Fruit fly (Drosophila melanogaster): ENCODE measurements around the gene CG42367.

CG42367 gene

dm6 chr2L:9890576-9890975 lies 39.8 kb upstream of the CG42367 start, which contains the start of the genes CG34183 and CG4537 (continued):
- TF ChIP-seq CG42726 (GFP tag; IDR thresholded peaks at IDR 0.05; ENCODE audit: partially characterized antibody), result peak; percentile 93
- no peak for TF ChIP-seq nau (GFP tag; optimal IDR thresholded peaks at IDR 0.05)
- no peak for TF ChIP-seq Gug (GFP tag; IDR thresholded peaks at IDR 0.05)
- peak; percentile 67 for TF ChIP-seq YL-1 (GFP tag; optimal IDR thresholded peaks at IDR 0.05)
- TF ChIP-seq amos (GFP tag; IDR thresholded peaks at IDR 0.05; ENCODE audit: partially characterized antibody), result peak; percentile 93
- TF ChIP-seq CG7963 (GFP tag; IDR thresholded peaks at IDR 0.05; ENCODE audit: partially characterized antibody), result peak; percentile 89
- TF ChIP-seq zen2 (GFP tag; IDR thresholded peaks at IDR 0.05; ENCODE audit: partially characterized antibody), result peak; percentile 93
- TF ChIP-seq tio (GFP tag; optimal IDR thresholded peaks at IDR 0.05), result no peak
- no peak for TF ChIP-seq crol (GFP tag; IDR thresholded peaks at IDR 0.05)
- no peak for TF ChIP-seq CG11398 (GFP tag; optimal IDR thresholded peaks at IDR 0.05)
- no peak for TF ChIP-seq Lim3 (GFP tag; IDR thresholded peaks at IDR 0.05)
- TF ChIP-seq CG17186 (GFP tag; optimal IDR thresholded peaks at IDR 0.05), result peak; percentile 0
- peak; percentile 13; the same call in 1 of the 3 replicates for TF ChIP-seq ci (GFP tag; IDR thresholded peaks at IDR 0.05)
- no peak for TF ChIP-seq pros (GFP tag; optimal IDR thresholded peaks at IDR 0.05)
- peak; percentile 68 for TF ChIP-seq E2f2 (GFP tag; IDR thresholded peaks at IDR 0.05)
- TF ChIP-seq Oaz (GFP tag; IDR thresholded peaks at IDR 0.05), result no peak
- no peak for TF ChIP-seq gsb-n (tag; optimal IDR thresholded peaks at IDR 0.05)
- no peak for TF ChIP-seq Side (GFP tag; optimal IDR thresholded peaks at IDR 0.05)
- TF ChIP-seq CG12104 (GFP tag; optimal IDR thresholded peaks at IDR 0.05), result no peak
- peak; percentile 85 for TF ChIP-seq knrl (GFP tag; IDR thresholded peaks at IDR 0.05; ENCODE audit: partially characterized antibody)
- peak; percentile 97 for TF ChIP-seq Dref (GFP tag; IDR thresholded peaks at IDR 0.05)
- TF ChIP-seq CG13287 (GFP tag; IDR thresholded peaks at IDR 0.05; ENCODE audit: partially characterized antibody), result peak; percentile 96
- TF ChIP-seq so (GFP tag; IDR thresholded peaks at IDR 0.05), result no peak
- peak; percentile 2 for TF ChIP-seq NC2β (GFP tag; optimal IDR thresholded peaks at IDR 0.05)
- TF ChIP-seq vnd (GFP tag; IDR thresholded peaks at IDR 0.05; ENCODE audit: partially characterized antibody), result peak; percentile 85
- no peak for TF ChIP-seq CG15073 (GFP tag; optimal IDR thresholded peaks at IDR 0.05)
- no peak for TF ChIP-seq fu2 (GFP tag; optimal IDR thresholded peaks at IDR 0.05)
- peak; percentile 94 for TF ChIP-seq chinmo (GFP tag; IDR thresholded peaks at IDR 0.05; ENCODE audit: partially characterized antibody)
- TF ChIP-seq D19A (tag; optimal IDR thresholded peaks at IDR 0.05), result no peak
- peak; percentile 90 for TF ChIP-seq HLH4C (GFP tag; IDR thresholded peaks at IDR 0.05; ENCODE audit: partially characterized antibody)
- no peak for TF ChIP-seq B-H2 (GFP tag; optimal IDR thresholded peaks at IDR 0.05)
- no peak for TF ChIP-seq CG12744 (GFP tag; optimal IDR thresholded peaks at IDR 0.05)
- no peak for TF ChIP-seq onecut (GFP tag; IDR thresholded peaks at IDR 0.05)
- peak; percentile 94 for TF ChIP-seq bbx (GFP tag; IDR thresholded peaks at IDR 0.05; ENCODE audit: partially characterized antibody)
- no peak for TF ChIP-seq CTCF (GFP tag; optimal IDR thresholded peaks at IDR 0.05)
- TF ChIP-seq CG1603 (tag; optimal IDR thresholded peaks at IDR 0.05), result peak; percentile 44
- TF ChIP-seq hth (optimal IDR thresholded peaks at IDR 0.05), result no peak
- TF ChIP-seq tna (GFP tag; IDR thresholded peaks at IDR 0.05; ENCODE audit: partially characterized antibody), result peak; percentile 81
- TF ChIP-seq pb (GFP tag; optimal IDR thresholded peaks at IDR 0.05), result no peak
- TF ChIP-seq insv (GFP tag; optimal IDR thresholded peaks at IDR 0.05), result no peak
- TF ChIP-seq Kr (GFP tag; optimal IDR thresholded peaks at IDR 0.05), result no peak
- no peak for TF ChIP-seq lola (GFP tag; optimal IDR thresholded peaks at IDR 0.05)
- TF ChIP-seq CG17328 (GFP tag; IDR thresholded peaks at IDR 0.05), result 0 out of 2 replicates have a peak, but pooled peaks have one; percentile 18
- no peak for TF ChIP-seq Six4 (GFP tag; optimal IDR thresholded peaks at IDR 0.05)
- TF ChIP-seq unc-4 (GFP tag; IDR thresholded peaks at IDR 0.05; ENCODE audit: partially characterized antibody), result peak; percentile 92
- TF ChIP-seq CG2129 (GFP tag; IDR thresholded peaks at IDR 0.05; ENCODE audit: partially characterized antibody), result peak; percentile 62
- no peak for TF ChIP-seq CG14014 (GFP tag; IDR thresholded peaks at IDR 0.05)
- no peak for TF ChIP-seq lab (GFP tag; optimal IDR thresholded peaks at IDR 0.05)
- no peak for TF ChIP-seq Bteb2 (GFP tag; optimal IDR thresholded peaks at IDR 0.05)
- peak; percentile 4 for TF ChIP-seq CG30020 (tag; optimal IDR thresholded peaks at IDR 0.05)
- TF ChIP-seq Ets97D (GFP tag; optimal IDR thresholded peaks at IDR 0.05), result peak; percentile 39

Data from whole organism, embryonic.